Fruit fly (Drosophila melanogaster) whole organism, larva: ENCODE measurements around the gene CG42554.

Experiments used
- noc ChIP-seq: fragments of 200-800 bp; sonication (Bioruptor generic); optimal IDR thresholded peaks from 3 replicates; lab custom pipeline; 2019; ENCODE audit warnings: missing biosample characterization, mild to moderate bottlenecking, missing genetic modification characterization, moderate library complexity

Gene CG42554

DNA sequence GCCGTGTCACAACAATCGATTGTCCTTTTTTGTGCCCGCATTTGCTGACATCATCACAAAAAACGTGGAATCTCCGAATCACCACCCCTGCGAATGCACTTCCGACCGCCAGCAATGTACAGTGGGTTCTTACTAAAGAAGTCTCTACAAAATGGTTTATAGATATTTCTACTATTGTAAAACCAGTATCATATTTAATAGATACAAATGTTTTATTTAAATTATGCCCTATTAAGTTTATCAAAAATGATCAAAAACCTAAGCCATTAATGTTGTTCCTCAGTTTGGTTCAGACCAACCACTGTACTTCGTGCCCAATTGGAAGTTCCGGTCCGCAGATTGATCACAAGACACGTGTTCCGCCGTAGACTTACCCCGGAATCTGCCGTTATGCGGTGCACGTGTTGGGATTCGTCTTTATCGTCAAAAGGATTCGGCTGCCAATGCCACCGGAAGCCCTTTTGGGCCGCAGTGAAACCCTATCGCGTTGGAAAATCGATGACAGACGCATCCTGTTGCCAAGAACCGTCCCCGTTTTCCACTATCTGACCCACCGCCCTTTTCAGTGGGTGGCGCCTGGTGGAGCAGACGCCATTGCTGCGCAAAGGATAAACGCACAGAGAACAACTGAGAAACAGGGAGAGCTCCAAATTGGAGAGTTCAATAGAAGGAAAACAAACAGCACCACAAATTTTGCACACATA, 30.8 kb upstream of the CG42554 start:
- TF ChIP-seq noc (tag; lab: Kevin White, UChicago), result no peak

dm6 chr3L:805642-806218, 29.8 kb upstream of the CG42554 start:
- TF ChIP-seq noc (tag; lab: Kevin White, UChicago), result no peak

dm6 chr3L:807456-807855, 28.0 kb upstream of the CG42554 start:
- no peak for TF ChIP-seq noc (tag; lab: Kevin White, UChicago)

dm6 chr3L:808725-809537, 26.6 kb upstream of the CG42554 start:
- no peak for TF ChIP-seq noc (tag; lab: Kevin White, UChicago)

dm6 chr3L:809538-809805, 26.0 kb upstream of the CG42554 start:
- no peak for TF ChIP-seq noc (tag; lab: Kevin White, UChicago)

DNA sequence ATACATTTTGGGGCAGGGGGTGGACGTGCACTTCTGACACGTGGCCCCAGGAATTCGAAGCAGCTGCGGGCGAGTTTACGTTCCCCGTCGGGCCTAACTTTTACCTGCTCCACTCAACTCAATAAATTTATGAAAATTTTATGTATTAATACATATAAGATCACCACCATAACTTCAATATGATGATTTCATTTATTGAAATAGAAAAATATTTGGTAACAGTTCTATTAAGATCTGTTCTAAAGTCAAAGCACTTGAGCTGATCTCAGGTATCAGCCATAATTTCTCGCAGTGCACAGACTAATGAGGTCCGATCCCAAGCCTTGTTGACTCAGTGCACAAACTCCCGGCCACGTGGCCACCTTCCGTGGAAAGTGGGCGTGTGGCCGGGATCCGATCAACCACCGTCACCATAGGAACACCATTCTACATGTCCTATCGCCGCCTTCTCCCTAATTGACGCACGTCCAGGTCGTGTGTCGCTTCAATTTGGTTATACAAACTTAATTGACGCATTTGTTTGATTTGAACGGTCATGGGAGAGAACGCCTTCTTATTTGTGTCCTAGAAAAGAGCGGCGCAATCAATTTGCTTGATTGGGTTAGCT, 25.3 kb upstream of the CG42554 start:
- TF ChIP-seq noc (tag; lab: Kevin White, UChicago), result no peak

- no peak for TF ChIP-seq noc (tag; lab: Kevin White, UChicago)
Observed at dm6 chr3L:811816-812215, 23.7 kb upstream of the CG42554 start.

DNA sequence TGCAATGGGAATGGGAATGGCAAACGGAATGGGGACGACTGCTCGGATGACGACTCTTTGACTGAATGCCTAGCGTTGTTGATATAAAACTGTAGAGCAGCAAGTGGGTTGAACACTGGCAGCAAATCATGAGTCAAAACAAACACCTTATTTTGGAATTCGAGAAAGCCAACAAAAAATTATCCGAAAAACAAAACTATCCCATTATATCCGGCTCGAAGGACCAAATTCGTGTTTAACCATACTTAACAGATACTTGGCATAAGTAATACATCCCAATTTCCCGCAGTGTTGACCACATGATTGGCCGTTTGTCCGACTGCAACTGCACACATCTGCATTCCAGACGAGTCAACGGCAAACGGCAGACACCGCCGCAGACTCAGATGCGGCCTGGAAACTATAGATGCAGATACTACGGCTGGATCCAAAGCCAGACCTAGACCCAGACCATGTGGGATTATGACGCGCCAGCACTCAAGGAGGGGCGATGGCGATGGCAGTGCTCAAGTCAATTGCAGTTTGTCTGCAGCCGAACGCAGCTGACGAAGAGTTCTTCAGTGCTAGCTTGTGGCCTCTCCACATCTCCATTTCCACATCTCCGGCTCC, 22.1 kb upstream of the CG42554 start:
- TF ChIP-seq noc (tag; lab: Kevin White, UChicago), result no peak

- TF ChIP-seq noc (tag; lab: Kevin White, UChicago), result no peak
Observed at dm6 chr3L:813911-814310, 21.6 kb upstream of the CG42554 start.

DNA sequence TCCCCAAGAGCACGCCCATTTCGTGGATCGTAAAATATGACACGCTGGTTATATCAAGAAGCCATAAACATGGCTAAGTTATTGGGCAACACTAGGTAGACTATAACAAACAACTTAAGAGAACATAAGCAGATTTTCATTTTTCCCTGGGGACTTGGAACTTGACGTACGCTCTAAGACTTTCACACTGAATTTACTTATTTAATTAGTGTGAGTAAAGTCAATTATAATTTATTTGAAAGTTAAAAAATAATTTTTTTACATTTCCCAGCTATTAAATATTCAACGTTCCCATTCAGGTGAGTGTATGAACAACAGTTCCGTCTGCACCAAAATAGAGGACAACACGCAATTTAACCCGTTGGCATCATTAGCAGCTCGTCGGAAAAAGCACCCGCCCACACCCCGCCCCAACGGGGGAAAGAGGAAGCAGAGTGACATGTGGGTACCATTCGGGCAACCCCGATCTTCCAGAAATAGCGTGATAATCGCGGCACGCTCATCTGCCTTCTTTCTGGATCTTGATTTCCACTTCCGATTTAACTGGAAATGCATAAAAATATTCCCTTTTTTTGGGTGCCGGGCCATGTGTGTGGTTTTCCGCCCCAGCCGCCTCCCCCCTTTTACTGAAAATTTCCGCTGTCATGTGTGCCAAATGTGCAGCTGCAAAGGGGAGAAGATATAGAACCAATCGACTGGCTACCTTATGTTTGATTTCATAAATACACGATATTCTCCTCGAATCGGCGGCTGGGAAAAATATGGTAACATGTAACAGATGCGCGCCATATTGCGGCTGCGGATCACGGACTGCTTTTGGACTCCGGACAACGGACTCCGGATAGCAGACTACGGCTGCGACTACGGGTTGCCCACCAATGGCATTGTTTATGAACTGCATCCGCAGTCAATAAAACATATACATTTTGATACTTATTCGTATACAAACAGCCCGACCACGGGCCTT, 20.0 kb upstream of the CG42554 start:
- TF ChIP-seq noc (tag; lab: Kevin White, UChicago), result no peak

DNA sequence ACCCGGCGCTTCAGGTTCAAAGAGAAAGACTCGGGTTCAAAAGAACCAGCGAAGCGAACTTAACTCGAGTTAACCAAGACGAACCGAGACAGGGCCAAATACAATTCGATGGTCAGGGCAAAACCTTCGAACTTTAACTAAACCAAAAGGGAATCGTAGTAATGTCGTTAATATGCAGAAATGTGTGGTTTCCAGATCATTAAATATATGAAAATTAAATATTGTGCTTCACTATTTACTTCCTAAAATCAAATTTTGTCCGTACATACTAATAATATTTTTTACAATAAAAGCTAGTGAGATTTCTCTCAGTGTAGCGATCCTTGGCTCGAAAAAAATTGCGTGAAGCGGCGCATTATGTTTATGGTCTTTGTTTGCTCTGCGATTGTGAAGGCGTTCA, 17.8 kb upstream of the CG42554 start:
- TF ChIP-seq noc (tag; lab: Kevin White, UChicago), result no peak

DNA sequence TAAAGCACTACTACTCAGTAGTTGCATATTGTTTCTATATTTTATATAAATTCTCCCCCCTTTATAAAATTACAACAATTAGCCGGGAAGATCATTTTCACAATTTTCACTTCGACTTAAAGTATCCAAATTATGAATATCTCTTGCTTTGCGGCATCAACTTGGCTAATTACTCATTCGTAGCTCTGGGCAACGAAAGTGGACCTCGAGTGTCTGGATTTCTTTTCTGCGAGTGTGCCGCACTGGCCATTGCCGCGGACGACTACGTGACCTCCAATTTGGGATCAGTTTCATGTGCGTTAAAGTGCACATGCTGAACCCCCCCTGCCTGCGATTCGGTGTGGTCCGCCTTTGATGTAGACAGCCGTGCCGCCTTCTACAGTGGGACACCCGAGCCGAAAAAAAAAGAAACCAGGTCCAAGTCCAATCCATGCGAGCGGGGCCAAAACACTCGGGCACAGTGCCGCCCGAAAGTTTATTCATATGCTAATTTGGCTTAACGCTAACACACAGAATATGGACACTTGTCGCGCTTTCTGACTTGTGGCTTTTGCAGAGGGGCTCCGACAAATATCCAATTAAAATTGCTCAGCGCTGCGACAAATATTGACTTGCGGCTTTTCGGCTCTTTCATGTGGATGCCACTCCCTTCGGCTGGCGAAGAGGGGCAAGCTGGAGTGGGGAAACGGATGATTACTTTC, 16.9 kb upstream of the CG42554 start:
- TF ChIP-seq noc (tag; lab: Kevin White, UChicago), result no peak

DNA sequence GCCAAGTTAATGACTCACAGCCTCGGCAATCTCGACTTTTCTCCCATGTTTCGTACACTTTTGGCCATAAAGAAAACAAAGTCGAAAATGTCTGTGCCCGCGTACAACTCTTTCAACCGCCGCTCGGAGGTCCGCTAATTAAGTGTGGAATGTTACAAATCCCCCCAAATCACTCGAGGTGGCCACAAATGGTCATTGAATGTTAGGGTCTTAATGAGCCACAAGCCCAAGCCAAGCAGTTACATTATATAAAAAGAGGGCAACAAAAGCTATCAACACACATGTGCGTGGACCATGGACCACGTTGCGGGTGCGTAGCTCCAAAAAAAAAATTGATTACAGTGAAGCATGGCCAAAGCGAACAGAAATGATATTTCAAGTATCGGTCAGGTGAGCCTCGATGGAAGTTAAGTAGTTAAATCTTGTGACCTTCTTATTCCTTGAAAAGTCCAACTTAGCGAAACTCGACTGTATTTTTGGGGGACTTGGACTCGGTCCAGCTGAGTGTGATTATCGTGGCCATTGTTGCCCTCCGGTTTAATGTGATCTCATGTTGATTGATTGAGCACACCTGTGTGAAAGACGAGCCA, 16.1 kb upstream of the CG42554 start:
- peak; percentile 27 for TF ChIP-seq noc (tag; lab: Kevin White, UChicago)

- no peak for TF ChIP-seq noc (tag; lab: Kevin White, UChicago)
Observed at dm6 chr3L:820332-820731, 15.2 kb upstream of the CG42554 start.
